Fruit fly (Drosophila melanogaster): ENCODE data around the gene Atg3.
A peak's percentile ranks its signal among the peaks of the same experiment; 100 is the strongest.

The Atg3 gene

dm6 chr3L:18790630-18791167 lies 42.2 kb downstream of the Atg3 start (continued):
- TF ChIP-seq cg (GFP tag; optimal IDR thresholded peaks at IDR 0.05), result no peak
- no peak for TF ChIP-seq crc (GFP tag; optimal IDR thresholded peaks at IDR 0.05)

DNA sequence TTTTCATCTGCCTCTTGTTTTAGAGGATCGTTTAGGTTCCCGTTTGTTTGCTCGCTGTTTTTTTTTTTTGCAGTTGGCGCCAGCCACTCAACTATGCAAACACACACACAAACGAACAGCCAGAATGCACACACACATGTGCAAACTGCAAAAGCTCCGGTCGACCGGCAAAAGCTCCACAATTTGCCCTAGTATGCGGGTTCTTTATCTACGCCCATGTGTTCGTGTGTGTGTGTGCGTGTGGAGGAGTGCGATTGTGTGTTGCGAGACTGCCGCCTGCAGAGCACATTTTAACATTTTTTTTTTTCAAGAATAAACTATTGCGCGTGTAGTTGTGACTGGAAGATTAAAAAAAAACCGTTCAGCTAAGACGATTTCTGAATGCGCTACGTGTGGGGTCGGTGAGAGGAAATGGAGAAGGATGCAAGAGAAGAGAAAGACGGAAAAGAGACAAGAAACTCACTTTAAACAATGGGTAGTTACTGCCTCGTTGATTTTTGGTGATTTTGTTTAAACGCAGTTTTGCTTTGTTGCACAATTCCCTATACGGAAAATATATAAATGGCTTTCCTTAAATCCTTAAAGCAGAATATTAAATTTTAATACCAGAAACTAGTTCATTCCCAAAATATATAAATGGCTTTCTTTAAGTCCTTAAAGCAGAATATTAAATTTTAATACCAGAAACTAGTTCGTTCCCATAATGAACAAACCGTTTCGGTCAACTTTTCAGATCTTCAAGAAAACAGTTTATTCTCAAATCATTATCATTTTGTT lies 42.9 kb downstream of the Atg3 start:
- TF ChIP-seq gce (GFP tag; IDR thresholded peaks at IDR 0.05) (no peak), Spps (tag; optimal IDR thresholded peaks at IDR 0.05) (no peak), Nf-YC (tag; optimal IDR thresholded peaks at IDR 0.05) (peak; percentile 21), CG3838 (GFP tag; optimal IDR thresholded peaks at IDR 0.05) (no peak), bsh (GFP tag; optimal IDR thresholded peaks at IDR 0.05) (peak in 1 of 2 experiments; percentile 8), cad (GFP tag; optimal IDR thresholded peaks at IDR 0.05) (no peak), nau (GFP tag; optimal IDR thresholded peaks at IDR 0.05) (no peak), CG3281 (GFP tag; optimal IDR thresholded peaks at IDR 0.05) (peak; percentile 57), CG15011 (GFP tag; optimal IDR thresholded peaks at IDR 0.05) (no peak), Mes4 (GFP tag; optimal IDR thresholded peaks at IDR 0.05) (no peak), CG5180 (GFP tag; optimal IDR thresholded peaks at IDR 0.05) (peak; percentile 19), lmd (GFP tag; IDR thresholded peaks at IDR 0.05) (peak; percentile 31; the same call in 1 of the 2 replicates), Stat92E (GFP tag; optimal IDR thresholded peaks at IDR 0.05) (peak in 1 of 3 experiments; percentile 43), Aef1 (GFP tag; IDR thresholded peaks at IDR 0.05) (peak; percentile 43; the same call in 2 of the 3 replicates), prd (optimal IDR thresholded peaks at IDR 0.05) (no peak), prd (GFP tag; IDR thresholded peaks at IDR 0.05) (peak; percentile 42; the same call in 1 of the 3 replicates), CG14860 (GFP tag; IDR thresholded peaks at IDR 0.05; ENCODE audit: partially characterized antibody) (no peak), Lpt (GFP tag; optimal IDR thresholded peaks at IDR 0.05) (no peak), unc-4 (GFP tag; IDR thresholded peaks at IDR 0.05; ENCODE audit: partially characterized antibody) (no peak), pan (optimal IDR thresholded peaks at IDR 0.05) (no peak), pan (GFP tag; optimal IDR thresholded peaks at IDR 0.05 in 1 of 2, IDR thresholded peaks at IDR 0.05 in 1 of 2) (peak in 1 of 2 experiments; percentile 41), CG30403 (GFP tag; optimal IDR thresholded peaks at IDR 0.05) (peak; percentile 62), Hr3 (GFP tag; optimal IDR thresholded peaks at IDR 0.05) (peak; percentile 38), maf-S (GFP tag; optimal IDR thresholded peaks at IDR 0.05) (no peak), Ptx1 (GFP tag; IDR thresholded peaks at IDR 0.05) (peak; percentile 70), CG9215 (GFP tag; IDR thresholded peaks at IDR 0.05) (no peak), CG10543 (GFP tag; optimal IDR thresholded peaks at IDR 0.05) (peak; percentile 12), Ssrp (tag; optimal IDR thresholded peaks at IDR 0.05) (no peak), CG12391 (tag; optimal IDR thresholded peaks at IDR 0.05) (peak; percentile 41), zfh2 (GFP tag; optimal IDR thresholded peaks at IDR 0.05) (peak; percentile 45), Meics (GFP tag; optimal IDR thresholded peaks at IDR 0.05) (peak; percentile 55), gcm (GFP tag; optimal IDR thresholded peaks at IDR 0.05) (peak; percentile 16), br (optimal IDR thresholded peaks at IDR 0.05) (no peak), Hand (GFP tag; optimal IDR thresholded peaks at IDR 0.05) (no peak), az2 (GFP tag; optimal IDR thresholded peaks at IDR 0.05) (peak; percentile 27), sug (tag; optimal IDR thresholded peaks at IDR 0.05) (peak; percentile 70), pnt (GFP tag; optimal IDR thresholded peaks at IDR 0.05) (no peak), sqz (GFP tag; optimal IDR thresholded peaks at IDR 0.05) (peak; percentile 93), CG10321 (GFP tag; IDR thresholded peaks at IDR 0.05) (0 out of 2 replicates have a peak, but pooled peaks have one; percentile 14), CG12769 (tag; optimal IDR thresholded peaks at IDR 0.05) (peak; percentile 51), CG2678 (tag; optimal IDR thresholded peaks at IDR 0.05) (peak; percentile 59), scrt (GFP tag; optimal IDR thresholded peaks at IDR 0.05) (no peak), YL-1 (GFP tag; optimal IDR thresholded peaks at IDR 0.05) (no peak), CG9609 (GFP tag; optimal IDR thresholded peaks at IDR 0.05) (peak; percentile 43), Usf (GFP tag; optimal IDR thresholded peaks at IDR 0.05) (no peak)

Data from whole organism, embryonic.